Worm (Caenorhabditis elegans) whole organism, L3 larva: Measurements from ENCODE around the gene mys-1.

Experiments used
- R02D3.7 ChIP-seq: fragments of 150-350 bp; optimal IDR thresholded peaks from 2 replicates; lab custom pipeline; 2014; ENCODE audit warnings: missing biosample characterization, missing genetic modification characterization
- ZK546.5 ChIP-seq: sonication (generic microtip); optimal IDR thresholded peaks from 2 replicates; lab custom pipeline; 2017; ENCODE audit warnings: missing biosample characterization, missing genetic modification characterization
- aly-2 ChIP-seq: fragments of 150-350 bp; optimal IDR thresholded peaks from 2 replicates; lab custom pipeline; 2014; ENCODE audit warnings: missing biosample characterization, missing genetic modification characterization
- ama-1 ChIP-seq: fragments of 150-350 bp; optimal IDR thresholded peaks from 2 replicates; lab custom pipeline; 2018
- ceh-82 ChIP-seq: fragments of 150-350 bp; optimal IDR thresholded peaks from 2 replicates; lab custom pipeline; 2014; ENCODE audit warnings: missing biosample characterization, missing genetic modification characterization
- ceh-9 ChIP-seq: sonication (generic microtip); optimal IDR thresholded peaks from 2 replicates; lab custom pipeline; 2018; ENCODE audit warnings: missing biosample characterization, missing genetic modification characterization
- daf-12 ChIP-seq: fragments of 150-350 bp; optimal IDR thresholded peaks from 2 replicates; lab custom pipeline; 2014; ENCODE audit warnings: missing biosample characterization, missing genetic modification reagents, missing genetic modification characterization
- egl-27 ChIP-seq: sonication (generic microtip); optimal IDR thresholded peaks from 4 replicates; lab custom pipeline; 2017; ENCODE audit warnings: missing biosample characterization, missing genetic modification reagents, missing genetic modification characterization
- elt-1 ChIP-seq: fragments of 150-350 bp; optimal IDR thresholded peaks from 2 replicates; lab custom pipeline; 2014; ENCODE audit warnings: missing biosample characterization, missing genetic modification characterization
- elt-2 ChIP-seq: sonication (generic microtip); optimal IDR thresholded peaks from 2 replicates; lab custom pipeline; 2016; ENCODE audit warnings: missing genetic modification reagents, mild to moderate bottlenecking, missing genetic modification characterization, missing compliant biosample characterization
- elt-3 ChIP-seq, 3 experiments: fragments of 150-350 bp in 1 of 3; sonication (generic microtip) in 2 of 3; optimal IDR thresholded peaks; 2 replicates in 2 of 3; 4 replicates in 1 of 3; lab custom pipeline; 2014 to 2017; ENCODE audit warnings: missing biosample characterization in 3 of 3, missing genetic modification characterization in 3 of 3
- eor-1 ChIP-seq, 2 experiments: fragments of 150-350 bp; optimal IDR thresholded peaks; 2 replicates each; lab custom pipeline; 2014 to 2018; ENCODE audit warnings: missing biosample characterization in 2 of 2, missing genetic modification characterization in 2 of 2
- fkh-10 ChIP-seq: sonication (generic microtip); optimal IDR thresholded peaks from 2 replicates; lab custom pipeline; 2017; ENCODE audit warnings: missing biosample characterization, missing genetic modification reagents, missing genetic modification characterization
- fkh-2 ChIP-seq: fragments of 150-350 bp; optimal IDR thresholded peaks from 2 replicates; lab custom pipeline; 2014; ENCODE audit warnings: missing biosample characterization, missing genetic modification reagents, missing genetic modification characterization
- fos-1 ChIP-seq: fragments of 150-350 bp; optimal IDR thresholded peaks from 2 replicates; lab custom pipeline; 2014; ENCODE audit warnings: missing biosample characterization, missing genetic modification characterization
- hmg-11 ChIP-seq: sonication (generic microtip); optimal IDR thresholded peaks from 2 replicates; lab custom pipeline; 2016; ENCODE audit warnings: missing genetic modification characterization, missing compliant biosample characterization
- lin-15B ChIP-seq: fragments of 150-350 bp; optimal IDR thresholded peaks from 2 replicates; lab custom pipeline; 2014; ENCODE audit warnings: missing biosample characterization, missing genetic modification characterization
- lin-39 ChIP-seq: fragments of 150-350 bp; optimal IDR thresholded peaks from 2 replicates; lab custom pipeline; 2018; ENCODE audit warnings: missing biosample characterization, missing genetic modification reagents, missing genetic modification characterization
- lsy-12 ChIP-seq: sonication (generic microtip); optimal IDR thresholded peaks from 2 replicates; lab custom pipeline; 2016; ENCODE audit warnings: mild to moderate bottlenecking, missing genetic modification characterization, missing compliant biosample characterization
- mdl-1 ChIP-seq: fragments of 150-350 bp; optimal IDR thresholded peaks from 2 replicates; lab custom pipeline; 2014; ENCODE audit warnings: missing biosample characterization, missing genetic modification characterization
- mml-1 ChIP-seq: fragments of 150-350 bp; sonication (generic microtip); optimal IDR thresholded peaks from 3 replicates; lab custom pipeline; 2014; ENCODE audit warnings: missing biosample characterization, missing genetic modification characterization
- nfya-1 ChIP-seq: sonication (generic microtip); optimal IDR thresholded peaks from 2 replicates; lab custom pipeline; 2017; ENCODE audit warnings: missing genetic modification characterization, mild to moderate bottlenecking, missing compliant biosample characterization, antibody characterized with exemption, moderate library complexity; ENCODE audit not compliant: insufficient read depth
- nhr-12 ChIP-seq: fragments of 150-350 bp; optimal IDR thresholded peaks from 2 replicates; lab custom pipeline; 2014; ENCODE audit warnings: missing biosample characterization, missing genetic modification characterization
- nhr-23 ChIP-seq: fragments of 150-350 bp; optimal IDR thresholded peaks from 2 replicates; lab custom pipeline; 2014; ENCODE audit warnings: missing biosample characterization, missing genetic modification reagents, missing genetic modification characterization
- nhr-237 ChIP-seq: fragments of 150-350 bp; optimal IDR thresholded peaks from 2 replicates; lab custom pipeline; 2014; ENCODE audit warnings: missing biosample characterization, missing genetic modification characterization
- nhr-25 ChIP-seq: sonication (generic microtip); optimal IDR thresholded peaks from 2 replicates; lab custom pipeline; 2017; ENCODE audit warnings: missing biosample characterization, missing genetic modification characterization
- nhr-28 ChIP-seq: fragments of 150-350 bp; optimal IDR thresholded peaks from 2 replicates; lab custom pipeline; 2014; ENCODE audit warnings: missing biosample characterization, missing genetic modification characterization
- nhr-43 ChIP-seq: sonication (generic microtip); optimal IDR thresholded peaks from 2 replicates; lab custom pipeline; 2016; ENCODE audit warnings: mild to moderate bottlenecking, missing genetic modification characterization, missing compliant biosample characterization; ENCODE audit not compliant: poor library complexity, severe bottlenecking
- nhr-76 ChIP-seq: fragments of 150-350 bp; sonication (generic microtip); optimal IDR thresholded peaks from 5 replicates; lab custom pipeline; 2014; ENCODE audit warnings: missing biosample characterization, missing genetic modification characterization
- nhr-77 ChIP-seq: fragments of 150-350 bp; optimal IDR thresholded peaks from 2 replicates; lab custom pipeline; 2014; ENCODE audit warnings: missing biosample characterization, missing genetic modification characterization
- pha-4 ChIP-seq: fragments of 150-350 bp; optimal IDR thresholded peaks from 2 replicates; lab custom pipeline; 2014; ENCODE audit warnings: missing biosample characterization, missing genetic modification reagents, missing genetic modification characterization
- sea-2 ChIP-seq: fragments of 150-350 bp; sonication (generic microtip); optimal IDR thresholded peaks from 4 replicates; lab custom pipeline; 2014; ENCODE audit warnings: missing biosample characterization, missing genetic modification reagents, missing genetic modification characterization
- skn-1 ChIP-seq: fragments of 150-350 bp; optimal IDR thresholded peaks from 2 replicates; lab custom pipeline; 2014; ENCODE audit warnings: missing biosample characterization, missing genetic modification characterization
- snpc-4 ChIP-seq: fragments of 150-350 bp; optimal IDR thresholded peaks from 2 replicates; lab custom pipeline; 2014; ENCODE audit warnings: missing biosample characterization, missing genetic modification characterization
- tbx-2 ChIP-seq: sonication (generic microtip); optimal IDR thresholded peaks from 2 replicates; lab custom pipeline; 2016; ENCODE audit warnings: mild to moderate bottlenecking, missing genetic modification characterization, missing compliant biosample characterization
- unc-39 ChIP-seq: sonication (generic microtip); optimal IDR thresholded peaks from 4 replicates; lab custom pipeline; 2017; ENCODE audit warnings: missing biosample characterization, missing genetic modification characterization
- unc-62 ChIP-seq: fragments of 150-350 bp; sonication (generic microtip); optimal IDR thresholded peaks from 4 replicates; lab custom pipeline; 2014; ENCODE audit warnings: missing biosample characterization, missing genetic modification reagents, missing genetic modification characterization
- zag-1 ChIP-seq: fragments of 150-350 bp; optimal IDR thresholded peaks from 2 replicates; lab custom pipeline; 2014; ENCODE audit warnings: missing biosample characterization, missing genetic modification characterization
- ztf-11 ChIP-seq: fragments of 150-350 bp; optimal IDR thresholded peaks from 2 replicates; lab custom pipeline; 2014; ENCODE audit warnings: missing biosample characterization, missing genetic modification characterization

Gene mys-1

ce11 chrV:7084612-7085139 lies at the start of gene mys-1:
Gene mys-1 (minus strand): TSS chrV:7084662.
- TF ChIP-seq snpc-4 (tag; lab: Kevin White, UChicago) = peak; percentile 57
- peak; percentile 65 for TF ChIP-seq lin-15B (tag; lab: Kevin White, UChicago)
- TF ChIP-seq nhr-25 (tag; lab: Kevin White, UChicago) = no peak
- TF ChIP-seq ceh-82 (tag; lab: Kevin White, UChicago) = no peak
- no peak for TF ChIP-seq ZK546.5 (tag; lab: Kevin White, UChicago)
- TF ChIP-seq hmg-11 = peak; percentile 65
- TF ChIP-seq ztf-11 = no peak
- TF ChIP-seq nhr-23 (tag; lab: Kevin White, UChicago) = peak; percentile 64
- no peak for TF ChIP-seq egl-27 (tag; lab: Kevin White, UChicago)
- TF ChIP-seq nfya-1 = peak; percentile 49
- no peak for TF ChIP-seq aly-2 (tag; lab: Kevin White, UChicago)
- no peak for TF ChIP-seq sea-2
- TF ChIP-seq lin-39 (tag; lab: Kevin White, UChicago) = peak; percentile 5
- TF ChIP-seq nhr-28 = no peak
- no peak for TF ChIP-seq daf-12 (tag; lab: Kevin White, UChicago)
- TF ChIP-seq nhr-43 (tag; lab: Kevin White, UChicago) = peak; percentile 55
- TF ChIP-seq pha-4 (tag; lab: Kevin White, UChicago) = peak; percentile 50

- TF ChIP-seq unc-39 (tag; lab: Kevin White, UChicago) (no peak), mml-1 (tag; lab: Kevin White, UChicago) (no peak), fos-1 (no peak), nhr-76 (tag; lab: Kevin White, UChicago) (no peak), R02D3.7 (tag; lab: Kevin White, UChicago) (no peak), aly-2 (tag; lab: Kevin White, UChicago) (no peak), zag-1 (no peak), ceh-9 (tag; lab: Kevin White, UChicago) (no peak), nhr-77 (tag; lab: Kevin White, UChicago) (no peak)
These were observed 49.5 kb upstream of the mys-1 start, which contains the start of gene F10D2.16 for ce11 chrV:7133963-7134362. Gene F10D2.16 (plus strand): TSS chrV:7134263.

DNA sequence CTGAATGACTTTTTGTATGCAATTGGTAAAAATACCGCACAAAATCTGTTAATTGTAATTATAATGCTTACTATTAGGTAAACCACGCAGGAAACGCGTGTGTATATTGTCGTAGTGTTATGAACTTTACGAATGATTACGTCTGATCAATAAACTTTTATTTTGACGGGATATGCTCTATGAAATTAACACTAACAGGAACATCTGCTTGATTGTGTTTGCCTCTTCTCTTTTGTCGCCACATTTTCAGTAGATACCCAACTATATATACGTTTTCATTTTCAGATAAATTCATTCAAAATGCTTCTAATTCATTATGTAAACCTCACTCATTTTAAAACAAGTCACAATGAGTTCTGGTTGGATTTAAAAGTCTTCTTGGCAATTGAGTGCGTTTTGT lies 47.8 kb upstream of the mys-1 start, which contains the start of gene sre-10:
Gene sre-10, plus strand, starts transcription at position 301 of the 400 bp plus-strand sequence.
- no peak for TF ChIP-seq ZK546.5 (tag; lab: Kevin White, UChicago)
- TF ChIP-seq unc-62 (GFP tag; lab: Kevin White, UChicago) = no peak
- no peak for TF ChIP-seq mdl-1
- TF ChIP-seq ztf-11 = no peak
- TF ChIP-seq lin-15B (tag; lab: Kevin White, UChicago) = no peak
- no peak for TF ChIP-seq skn-1 (tag; lab: Kevin White, UChicago)
- no peak for TF ChIP-seq ama-1 (lab: Kevin White, UChicago)
- TF ChIP-seq elt-1 = no peak
- no peak for TF ChIP-seq lin-39 (tag; lab: Kevin White, UChicago)
- no peak for TF ChIP-seq nhr-76 (tag; lab: Kevin White, UChicago)
- TF ChIP-seq egl-27 (tag; lab: Kevin White, UChicago) = no peak
- no peak for TF ChIP-seq ceh-82 (tag; lab: Kevin White, UChicago)

- TF ChIP-seq nhr-77 (tag; lab: Kevin White, UChicago) = no peak
- no peak for TF ChIP-seq fkh-10 (GFP tag; lab: Kevin White, UChicago)
- no peak for TF ChIP-seq aly-2 (tag; lab: Kevin White, UChicago)
- no peak for TF ChIP-seq R02D3.7 (tag; lab: Kevin White, UChicago)
- no peak for TF ChIP-seq ama-1 (lab: Kevin White, UChicago)
- TF ChIP-seq unc-62 (GFP tag; lab: Kevin White, UChicago) = no peak
- TF ChIP-seq tbx-2 (tag; lab: Kevin White, UChicago) = no peak
- TF ChIP-seq nhr-28 = no peak
- TF ChIP-seq nhr-12 = no peak
- no peak for TF ChIP-seq nhr-237 (tag; lab: Kevin White, UChicago)
- TF ChIP-seq elt-3 (tag; optimal IDR thresholded peaks at IDR 0.05; lab: Kevin White, UChicago) = no peak
- TF ChIP-seq fkh-2 = no peak
- no peak for TF ChIP-seq eor-1 (tag; optimal IDR thresholded peaks at IDR 0.05; lab: Kevin White, UChicago)
- TF ChIP-seq lsy-12 (tag; lab: Kevin White, UChicago) = no peak
- no peak for TF ChIP-seq elt-2 (tag; lab: Kevin White, UChicago)
These were observed 46.5 kb upstream of the mys-1 start, which contains the start of gene srx-36 for ce11 chrV:7130974-7131373. Gene srx-36 (minus strand): TSS chrV:7131074.
